Fruit fly (Drosophila melanogaster) whole organism, embryonic: ENCODE measurements around the gene kis.

Source experiments
- Aef1 ChIP-seq: fragments of 200-800 bp; sonication (Bioruptor generic); IDR thresholded peaks from 3 replicates; pipeline ENCODE4 v1.3.6; 2022; ENCODE audit warnings: missing biosample characterization, missing genetic modification characterization
- CG10654 ChIP-seq: fragments of 200-800 bp; sonication (Bioruptor generic); optimal IDR thresholded peaks from 2 replicates; lab custom pipeline; 2016; ENCODE audit warnings: missing biosample characterization, missing genetic modification characterization
- CG11247 ChIP-seq: fragments of 200-800 bp; sonication (Bioruptor generic); IDR thresholded peaks from 2 replicates; pipeline ENCODE4 v1.3.6; 2022; ENCODE audit warnings: missing biosample characterization, missing genetic modification characterization
- CG11504 ChIP-seq: fragments of 200-800 bp; sonication (Bioruptor generic); optimal IDR thresholded peaks from 3 replicates; lab custom pipeline; 2019; ENCODE audit warnings: missing biosample characterization, mild to moderate bottlenecking, missing genetic modification characterization, moderate library complexity
- CG11560 ChIP-seq: fragments of 200-800 bp; sonication (Bioruptor generic); IDR thresholded peaks from 3 replicates; pipeline ENCODE4 v1.3.6; 2022; ENCODE audit warnings: missing biosample characterization, missing genetic modification characterization
- CG13775 ChIP-seq: fragments of 200-800 bp; sonication (Bioruptor generic); optimal IDR thresholded peaks from 3 replicates; lab custom pipeline; 2017; ENCODE audit warnings: missing biosample characterization, mild to moderate bottlenecking, missing genetic modification characterization
- CG14965 ChIP-seq: fragments of 200-800 bp; sonication (Bioruptor generic); optimal IDR thresholded peaks from 2 replicates; lab custom pipeline; 2016; ENCODE audit warnings: missing biosample characterization, missing genetic modification characterization, borderline replicate concordance
- CG15073 ChIP-seq: fragments of 200-800 bp; sonication (Bioruptor generic); optimal IDR thresholded peaks from 2 replicates; lab custom pipeline; 2016; ENCODE audit warnings: missing biosample characterization, missing genetic modification characterization
- CG17829 ChIP-seq: fragments of 200-800 bp; optimal IDR thresholded peaks from 2 replicates; lab custom pipeline; 2019; ENCODE audit warnings: missing biosample characterization, mild to moderate bottlenecking, missing genetic modification characterization, moderate library complexity
- CG31441 ChIP-seq: fragments of 200-800 bp; sonication (Bioruptor generic); IDR thresholded peaks from 2 replicates; pipeline ENCODE4 v1.3.6; 2022; ENCODE audit warnings: missing biosample characterization, missing genetic modification characterization
- CG33557 ChIP-seq: fragments of 200-800 bp; sonication (Bioruptor generic); optimal IDR thresholded peaks from 2 replicates; lab custom pipeline; 2019; ENCODE audit warnings: missing biosample characterization, mild to moderate bottlenecking, missing genetic modification characterization, moderate library complexity
- CG3847 ChIP-seq: fragments of 200-800 bp; sonication (Bioruptor generic); IDR thresholded peaks from 2 replicates; pipeline ENCODE4 v1.3.6; 2022; ENCODE audit warnings: missing biosample characterization, missing genetic modification characterization
- CG42726 ChIP-seq: fragments of 200-800 bp; sonication (Bioruptor generic); IDR thresholded peaks from 2 replicates; pipeline ENCODE4 v1.3.6; 2022; ENCODE audit warnings: missing biosample characterization, missing genetic modification characterization; ENCODE audit not compliant: partially characterized antibody
- CG4360 ChIP-seq: fragments of 200-800 bp; sonication (Bioruptor generic); IDR thresholded peaks from 2 replicates; pipeline ENCODE4 v1.3.6; 2022; ENCODE audit warnings: missing biosample characterization, missing genetic modification characterization
- CG4404 ChIP-seq: fragments of 200-800 bp; sonication (Bioruptor generic); IDR thresholded peaks from 2 replicates; pipeline ENCODE4 v1.3.6; 2022; ENCODE audit warnings: missing biosample characterization, missing genetic modification characterization
- CG5245 ChIP-seq: fragments of 200-800 bp; sonication (Bioruptor generic); optimal IDR thresholded peaks from 3 replicates; lab custom pipeline; 2016; ENCODE audit warnings: missing biosample characterization, missing genetic modification characterization
- CG7987 ChIP-seq: fragments of 200-800 bp; sonication (Bioruptor generic); optimal IDR thresholded peaks from 2 replicates; lab custom pipeline; 2018; ENCODE audit warnings: missing biosample characterization, mild to moderate bottlenecking, missing genetic modification characterization, moderate library complexity
- CG8089 ChIP-seq: fragments of 200-800 bp; sonication (Bioruptor generic); optimal IDR thresholded peaks from 3 replicates; lab custom pipeline; 2016; ENCODE audit warnings: missing biosample characterization, missing genetic modification characterization
- CG8924 ChIP-seq: fragments of 200-800 bp; optimal IDR thresholded peaks from 3 replicates; lab custom pipeline; 2019; ENCODE audit warnings: missing biosample characterization, mild to moderate bottlenecking, missing genetic modification characterization, moderate library complexity
- CG8944 ChIP-seq: fragments of 200-800 bp; sonication (Bioruptor generic); optimal IDR thresholded peaks from 3 replicates; lab custom pipeline; 2016; ENCODE audit warnings: missing biosample characterization, missing genetic modification characterization
- CHES-1-like ChIP-seq: fragments of 200-800 bp; sonication (Bioruptor generic); optimal IDR thresholded peaks from 2 replicates; lab custom pipeline; 2016; ENCODE audit warnings: missing biosample characterization, missing genetic modification characterization
- Dref ChIP-seq: fragments of 200-800 bp; sonication (Bioruptor generic); IDR thresholded peaks from 2 replicates; pipeline ENCODE4 v1.3.6; 2022; ENCODE audit warnings: missing biosample characterization, missing genetic modification characterization
- Ets97D ChIP-seq: fragments of 200-800 bp; sonication (Bioruptor generic); optimal IDR thresholded peaks from 3 replicates; lab custom pipeline; 2016; ENCODE audit warnings: missing biosample characterization, missing genetic modification characterization
- HLH3B ChIP-seq: fragments of 200-800 bp; sonication (Bioruptor generic); IDR thresholded peaks from 2 replicates; pipeline ENCODE4 v1.3.6; 2022; ENCODE audit warnings: missing biosample characterization, missing genetic modification characterization
- Hr39 ChIP-seq: fragments of >200 bp; optimal IDR thresholded peaks from 2 replicates; lab custom pipeline; 2017
- Lim3 ChIP-seq: fragments of 200-800 bp; sonication (Bioruptor generic); IDR thresholded peaks from 2 replicates; pipeline ENCODE4 v1.3.6; 2022; ENCODE audit warnings: missing biosample characterization, missing genetic modification characterization
- Mrtf ChIP-seq: fragments of 200-800 bp; sonication (Bioruptor generic); IDR thresholded peaks from 3 replicates; pipeline ENCODE4 v1.3.6; 2022; ENCODE audit warnings: missing biosample characterization, missing genetic modification characterization
- Nf-YC ChIP-seq: fragments of 200-800 bp; optimal IDR thresholded peaks from 3 replicates; lab custom pipeline; 2019; ENCODE audit warnings: missing biosample characterization, mild to moderate bottlenecking, missing genetic modification characterization, moderate library complexity
- Six4 ChIP-seq: fragments of 200-800 bp; sonication (Bioruptor generic); optimal IDR thresholded peaks from 2 replicates; lab custom pipeline; 2016; ENCODE audit warnings: missing biosample characterization, missing genetic modification characterization
- bowl ChIP-seq: fragments of 200-800 bp; sonication (Bioruptor generic); IDR thresholded peaks from 2 replicates; pipeline ENCODE4 v1.3.6; 2022; ENCODE audit warnings: missing biosample characterization, missing genetic modification characterization
- cato ChIP-seq: fragments of 200-800 bp; sonication (Bioruptor generic); optimal IDR thresholded peaks from 2 replicates; lab custom pipeline; 2016; ENCODE audit warnings: missing biosample characterization, missing genetic modification characterization, borderline replicate concordance
- chn ChIP-seq: fragments of 200-800 bp; sonication (Bioruptor generic); optimal IDR thresholded peaks from 2 replicates; lab custom pipeline; 2016; ENCODE audit warnings: missing biosample characterization, missing genetic modification characterization
- crp ChIP-seq, 2 experiments: fragments of 200-800 bp; sonication (Bioruptor generic); optimal IDR thresholded peaks; 2 replicates in 1 of 2; 3 replicates in 1 of 2; lab custom pipeline; 2017; ENCODE audit warnings: missing biosample characterization in 2 of 2, missing genetic modification characterization in 2 of 2, mild to moderate bottlenecking in 1 of 2, moderate library complexity in 1 of 2
- ems ChIP-seq: fragments of 200-800 bp; sonication (Bioruptor generic); optimal IDR thresholded peaks from 3 replicates; lab custom pipeline; 2016; ENCODE audit warnings: missing biosample characterization, missing genetic modification characterization
- fd102C ChIP-seq: fragments of 200-800 bp; sonication (Bioruptor generic); optimal IDR thresholded peaks from 2 replicates; lab custom pipeline; 2018; ENCODE audit warnings: missing biosample characterization, mild to moderate bottlenecking, missing genetic modification characterization, moderate library complexity
- ftz-f1 ChIP-seq: fragments of 200-800 bp; sonication (Bioruptor generic); optimal IDR thresholded peaks from 2 replicates; lab custom pipeline; 2016; ENCODE audit warnings: missing biosample characterization, missing genetic modification characterization
- gcm2 ChIP-seq: fragments of 200-800 bp; sonication (Bioruptor generic); optimal IDR thresholded peaks from 2 replicates; lab custom pipeline; 2016; ENCODE audit warnings: missing biosample characterization, missing genetic modification characterization
- grn ChIP-seq: fragments of 200-800 bp; sonication (Bioruptor generic); optimal IDR thresholded peaks from 3 replicates; lab custom pipeline; 2017; ENCODE audit warnings: missing biosample characterization, missing genetic modification characterization
- gsb ChIP-seq: fragments of 200-800 bp; sonication (Bioruptor generic); IDR thresholded peaks from 2 replicates; pipeline ENCODE4 v1.3.6; 2022; ENCODE audit warnings: missing biosample characterization, missing genetic modification characterization
- gsb-n ChIP-seq: fragments of 200-800 bp; sonication (Bioruptor generic); optimal IDR thresholded peaks from 3 replicates; lab custom pipeline; 2018; ENCODE audit warnings: missing biosample characterization, mild to moderate bottlenecking, missing genetic modification characterization
- gt ChIP-seq: fragments of 200-800 bp; sonication (Bioruptor generic); IDR thresholded peaks from 2 replicates; pipeline ENCODE4 v1.3.6; 2022; ENCODE audit warnings: missing biosample characterization, missing genetic modification characterization
- kni ChIP-seq: fragments of 200-800 bp; sonication (Bioruptor generic); optimal IDR thresholded peaks from 3 replicates; lab custom pipeline; 2017; ENCODE audit warnings: mild to moderate bottlenecking, missing biosample characterization, missing genetic modification reagents, missing genetic modification characterization
- knrl ChIP-seq: fragments of 200-800 bp; sonication (Bioruptor generic); IDR thresholded peaks from 3 replicates; pipeline ENCODE4 v1.3.6; 2022; ENCODE audit warnings: missing biosample characterization, missing genetic modification characterization; ENCODE audit not compliant: partially characterized antibody
- org-1 ChIP-seq: fragments of 200-800 bp; sonication (Bioruptor generic); optimal IDR thresholded peaks from 2 replicates; lab custom pipeline; 2017; ENCODE audit warnings: missing biosample characterization, missing genetic modification characterization
- pzg ChIP-seq: fragments of 200-800 bp; sonication (Bioruptor generic); optimal IDR thresholded peaks from 3 replicates; lab custom pipeline; 2018; ENCODE audit warnings: missing biosample characterization, mild to moderate bottlenecking, missing genetic modification characterization, moderate library complexity
- ro ChIP-seq: fragments of 200-800 bp; sonication (Bioruptor generic); IDR thresholded peaks from 2 replicates; pipeline ENCODE4 v1.3.6; 2022; ENCODE audit warnings: missing biosample characterization, missing genetic modification characterization
- schlank ChIP-seq: fragments of 200-800 bp; sonication (Bioruptor generic); optimal IDR thresholded peaks from 2 replicates; lab custom pipeline; 2018; ENCODE audit warnings: missing biosample characterization, mild to moderate bottlenecking, missing genetic modification characterization
- sens-2 ChIP-seq: fragments of 200-800 bp; sonication (Bioruptor generic); IDR thresholded peaks from 2 replicates; pipeline ENCODE4 v1.3.6; 2022; ENCODE audit warnings: missing biosample characterization, missing genetic modification characterization
- slou ChIP-seq: fragments of 200-800 bp; sonication (Bioruptor generic); optimal IDR thresholded peaks from 3 replicates; lab custom pipeline; 2016; ENCODE audit warnings: missing biosample characterization, missing genetic modification characterization
- trem ChIP-seq: fragments of 200-800 bp; optimal IDR thresholded peaks from 3 replicates; lab custom pipeline; 2019; ENCODE audit warnings: missing biosample characterization, mild to moderate bottlenecking, missing genetic modification characterization, moderate library complexity
- trh ChIP-seq: fragments of 200-800 bp; sonication (Bioruptor generic); optimal IDR thresholded peaks from 2 replicates; lab custom pipeline; 2016; ENCODE audit warnings: missing biosample characterization, missing genetic modification characterization
- vvl ChIP-seq: fragments of 200-800 bp; sonication (Bioruptor generic); IDR thresholded peaks from 2 replicates; pipeline ENCODE4 v1.3.6; 2022; ENCODE audit warnings: missing biosample characterization, missing genetic modification characterization

Gene kis

dm6 chr2L:246656-247340 lies 3.8 kb downstream of the kis start (continued):
- TF ChIP-seq ro (GFP tag; lab: Robert Waterston, UW), result no peak
- no peak for TF ChIP-seq gt (GFP tag; lab: Robert Waterston, UW)
- no peak for TF ChIP-seq Lim3
- TF ChIP-seq CG14965 (GFP tag; lab: Kevin White, UChicago), result no peak
- no peak for TF ChIP-seq CG15073 (GFP tag; lab: Kevin White, UChicago)
- TF ChIP-seq bowl (GFP tag; lab: Robert Waterston, UW), result no peak
- no peak for TF ChIP-seq CG8924 (tag; lab: Kevin White, UChicago)
- no peak for TF ChIP-seq CG33557 (GFP tag; lab: Kevin White, UChicago)
- TF ChIP-seq Nf-YC (tag; lab: Kevin White, UChicago), result peak; percentile 15
- TF ChIP-seq CG8944 (GFP tag; lab: Kevin White, UChicago), result no peak
- no peak for TF ChIP-seq CG4404
- no peak for TF ChIP-seq Mrtf (GFP tag; lab: Robert Waterston, UW)
- TF ChIP-seq CG31441 (GFP tag; lab: Robert Waterston, UW), result no peak
- peak; percentile 54 for TF ChIP-seq CHES-1-like (GFP tag; lab: Kevin White, UChicago)
- no peak for TF ChIP-seq CG8089 (GFP tag; lab: Kevin White, UChicago)
- TF ChIP-seq ems (GFP tag; lab: Kevin White, UChicago), result no peak
- TF ChIP-seq org-1 (GFP tag; lab: Kevin White, UChicago), result no peak
- no peak for TF ChIP-seq knrl (GFP tag; lab: Robert Waterston, UW)
- no peak for TF ChIP-seq HLH3B (GFP tag; lab: Robert Waterston, UW)
- no peak for TF ChIP-seq CG11504 (tag; lab: Kevin White, UChicago)
- TF ChIP-seq vvl, result no peak
- no peak for TF ChIP-seq Dref
- TF ChIP-seq ftz-f1 (GFP tag; lab: Kevin White, UChicago), result peak; percentile 67
- TF ChIP-seq CG17829, result no peak
- TF ChIP-seq CG10654 (GFP tag; lab: Kevin White, UChicago), result no peak
- no peak for TF ChIP-seq CG4360 (GFP tag; lab: Robert Waterston, UW)
- TF ChIP-seq cato (GFP tag; lab: Kevin White, UChicago), result no peak
- TF ChIP-seq schlank (tag; lab: Kevin White, UChicago), result no peak
- no peak for TF ChIP-seq fd102C (GFP tag; lab: Kevin White, UChicago)
- TF ChIP-seq chn, result peak; percentile 5
- peak; percentile 74 for TF ChIP-seq kni (GFP tag; lab: Kevin White, UChicago)
- no peak for TF ChIP-seq CG11247 (GFP tag; lab: Robert Waterston, UW)
- no peak for TF ChIP-seq gsb-n (tag; lab: Kevin White, UChicago)
- TF ChIP-seq gsb (GFP tag; lab: Robert Waterston, UW), result no peak
- TF ChIP-seq trh, result no peak
- no peak for TF ChIP-seq slou (GFP tag; lab: Kevin White, UChicago)
- no peak for TF ChIP-seq grn (GFP tag; lab: Kevin White, UChicago)
- TF ChIP-seq Six4 (GFP tag; lab: Kevin White, UChicago), result no peak
- no peak for TF ChIP-seq CG5245
- TF ChIP-seq Ets97D (GFP tag; lab: Kevin White, UChicago), result no peak
- TF ChIP-seq crp (GFP tag; optimal IDR thresholded peaks at IDR 0.05; lab: Kevin White, UChicago), result no peak
- TF ChIP-seq CG11560 (tag; lab: Robert Waterston, UW), result no peak
- no peak for TF ChIP-seq Hr39 (lab: Kevin White, UChicago)
- no peak for TF ChIP-seq pzg (GFP tag; lab: Kevin White, UChicago)
- TF ChIP-seq CG3847, result no peak
- TF ChIP-seq sens-2 (GFP tag; lab: Robert Waterston, UW), result no peak
- TF ChIP-seq Aef1, result no peak
- TF ChIP-seq CG42726 (GFP tag; lab: Robert Waterston, UW), result no peak
- TF ChIP-seq gcm2, result no peak
- TF ChIP-seq CG7987 (GFP tag; lab: Kevin White, UChicago), result peak; percentile 89
- TF ChIP-seq CG13775 (GFP tag; lab: Kevin White, UChicago), result no peak
- no peak for TF ChIP-seq trem
